Fruit fly (Drosophila melanogaster) S2 (cell line): ENCODE results near the gene Tim17b1.

ENCODE experiments used
- CG8478 ChIP-seq: fragments of >200 bp; optimal IDR thresholded peaks from 2 replicates; lab custom pipeline; 2018
- CTCF ChIP-seq, 2 experiments: fragments of >200 bp; optimal IDR thresholded peaks; 2 replicates each; lab custom pipeline; 2018

DNA sequence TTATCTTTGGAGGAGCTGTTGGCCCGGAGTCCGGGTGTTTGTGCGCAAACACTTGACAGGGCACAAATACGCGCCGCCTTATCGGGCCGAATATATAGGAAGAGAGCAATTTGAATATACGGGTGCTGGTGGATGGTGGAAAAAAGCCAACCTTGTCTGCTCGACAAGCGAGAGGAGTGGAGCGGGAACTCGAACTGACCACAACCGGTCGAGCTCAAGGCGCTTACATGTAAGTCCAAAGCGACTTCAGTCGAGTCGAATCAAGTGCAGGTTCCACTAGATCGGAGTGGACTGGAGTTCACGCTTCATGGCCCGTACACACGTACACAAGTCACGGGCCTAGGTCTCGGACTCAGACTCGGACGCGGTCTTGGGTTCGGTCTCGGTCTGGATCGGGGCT lies 15.9 kb downstream of the Tim17b1 start:
- no peak for TF ChIP-seq CG8478 (lab: Kevin White, UChicago)
- no peak for TF ChIP-seq CTCF (optimal IDR thresholded peaks at IDR 0.05; lab: Kevin White, UChicago)
